Fruit fly (Drosophila melanogaster) whole organism, embryonic: ENCODE data around the gene CG17027.

ENCODE experiments used
- Adf1 ChIP-seq: fragments of 200-800 bp; sonication (Bioruptor generic); IDR thresholded peaks from 2 replicates; pipeline ENCODE4 v1.3.6; 2022; ENCODE audit warnings: missing biosample characterization, missing genetic modification characterization
- Antp ChIP-seq: fragments of 200-800 bp; sonication (Bioruptor generic); optimal IDR thresholded peaks from 3 replicates; lab custom pipeline; 2016; ENCODE audit warnings: missing biosample characterization, missing genetic modification characterization
- CG10543 ChIP-seq: fragments of 200-800 bp; sonication (Bioruptor generic); optimal IDR thresholded peaks from 3 replicates; lab custom pipeline; 2017; ENCODE audit warnings: missing biosample characterization, mild to moderate bottlenecking, missing genetic modification characterization, moderate library complexity
- CG12104 ChIP-seq: fragments of 200-800 bp; sonication (Bioruptor generic); optimal IDR thresholded peaks from 3 replicates; lab custom pipeline; 2016; ENCODE audit warnings: missing biosample characterization, missing genetic modification characterization
- CG15514 ChIP-seq: fragments of 200-800 bp; sonication (Bioruptor generic); optimal IDR thresholded peaks from 3 replicates; lab custom pipeline; 2017; ENCODE audit warnings: missing biosample characterization, missing genetic modification characterization, mild to moderate bottlenecking, moderate library complexity, missing genetic modification reagents
- CG1603 ChIP-seq: fragments of 200-800 bp; sonication (Bioruptor generic); optimal IDR thresholded peaks from 2 replicates; lab custom pipeline; 2019; ENCODE audit warnings: missing biosample characterization, mild to moderate bottlenecking, missing genetic modification characterization, moderate library complexity
- CG16863 ChIP-seq: fragments of 200-800 bp; sonication (Bioruptor generic); optimal IDR thresholded peaks from 3 replicates; lab custom pipeline; 2016; ENCODE audit warnings: missing biosample characterization, missing genetic modification characterization
- CG17802 ChIP-seq: fragments of 200-800 bp; sonication (Bioruptor generic); optimal IDR thresholded peaks from 2 replicates; lab custom pipeline; 2018; ENCODE audit warnings: missing biosample characterization, mild to moderate bottlenecking, missing genetic modification characterization, moderate library complexity
- CG3163 ChIP-seq: fragments of 200-800 bp; sonication (Bioruptor generic); optimal IDR thresholded peaks from 3 replicates; lab custom pipeline; 2016; ENCODE audit warnings: missing biosample characterization, missing genetic modification characterization
- CG34224 ChIP-seq: fragments of 200-800 bp; sonication (Bioruptor generic); IDR thresholded peaks from 3 replicates; pipeline ENCODE4 v1.3.6; 2022; ENCODE audit warnings: missing biosample characterization, missing genetic modification characterization; ENCODE audit not compliant: partially characterized antibody
- CG4328 ChIP-seq: fragments of 200-800 bp; sonication (Bioruptor generic); optimal IDR thresholded peaks from 3 replicates; lab custom pipeline; 2017; ENCODE audit warnings: missing biosample characterization, missing genetic modification reagents, missing genetic modification characterization
- CG6689 ChIP-seq: fragments of 200-800 bp; sonication (Bioruptor generic); IDR thresholded peaks from 2 replicates; pipeline ENCODE4 v1.3.6; 2022; ENCODE audit warnings: missing biosample characterization, missing genetic modification characterization
- CG7556 ChIP-seq: fragments of 200-800 bp; sonication (Bioruptor generic); optimal IDR thresholded peaks from 2 replicates; lab custom pipeline; 2017; ENCODE audit warnings: missing biosample characterization, mild to moderate bottlenecking, missing genetic modification characterization
- CG8478 ChIP-seq: fragments of >200 bp; optimal IDR thresholded peaks from 2 replicates; lab custom pipeline; 2018
- CG9609 ChIP-seq: fragments of 200-800 bp; sonication (Bioruptor generic); optimal IDR thresholded peaks from 3 replicates; lab custom pipeline; 2016; ENCODE audit warnings: missing biosample characterization, missing genetic modification characterization
- CG9932 ChIP-seq: fragments of 200-800 bp; sonication (Bioruptor generic); IDR thresholded peaks from 2 replicates; pipeline ENCODE4 v1.3.6; 2022; ENCODE audit warnings: missing biosample characterization, missing genetic modification characterization
- Dp ChIP-seq: fragments of 200-800 bp; sonication (Bioruptor generic); optimal IDR thresholded peaks from 2 replicates; lab custom pipeline; 2018; ENCODE audit warnings: missing biosample characterization, mild to moderate bottlenecking, missing genetic modification characterization, moderate library complexity
- Ets65A ChIP-seq: fragments of 200-800 bp; sonication (Bioruptor generic); peaks from one replicate; lab custom pipeline; 2016; ENCODE audit warnings: missing biosample characterization, missing genetic modification characterization
- H15 ChIP-seq: fragments of 200-800 bp; sonication (Bioruptor generic); IDR thresholded peaks from 3 replicates; pipeline ENCODE4 v1.3.6; 2022; ENCODE audit warnings: missing biosample characterization, missing genetic modification characterization
- Taf1 ChIP-seq: fragments of 200-800 bp; sonication (Bioruptor generic); IDR thresholded peaks from 2 replicates; pipeline ENCODE4 v1.3.6; 2022; ENCODE audit warnings: missing biosample characterization, missing genetic modification characterization
- Trl ChIP-seq, 3 experiments: fragments of >200 bp in 2 of 3; fragments of 200-800 bp in 1 of 3; sonication (Bioruptor generic) in 1 of 3; optimal IDR thresholded peaks; 2 replicates in 1 of 3; 3 replicates in 2 of 3; lab custom pipeline; 2016 to 2017; ENCODE audit warnings: missing biosample characterization in 1 of 3, missing genetic modification characterization in 1 of 3
- Xrp1 ChIP-seq: fragments of 200-800 bp; sonication (Bioruptor generic); IDR thresholded peaks from 2 replicates; pipeline ENCODE4 v1.3.6; 2022; ENCODE audit warnings: missing biosample characterization, missing genetic modification characterization
- caup ChIP-seq: fragments of 200-800 bp; sonication (Bioruptor generic); optimal IDR thresholded peaks from 3 replicates; lab custom pipeline; 2017; ENCODE audit warnings: missing biosample characterization, mild to moderate bottlenecking, missing genetic modification characterization, moderate library complexity; ENCODE audit not compliant: severe bottlenecking
- cg ChIP-seq: fragments of 200-800 bp; sonication (Bioruptor generic); optimal IDR thresholded peaks from 3 replicates; lab custom pipeline; 2019; ENCODE audit warnings: missing biosample characterization, mild to moderate bottlenecking, missing genetic modification characterization, moderate library complexity
- cwo ChIP-seq: fragments of 200-800 bp; sonication (Bioruptor generic); optimal IDR thresholded peaks from 3 replicates; lab custom pipeline; 2017; ENCODE audit warnings: missing biosample characterization, missing genetic modification characterization, mild to moderate bottlenecking, moderate library complexity, missing genetic modification reagents
- emc ChIP-seq: fragments of 200-800 bp; sonication (Bioruptor generic); optimal IDR thresholded peaks from 2 replicates; lab custom pipeline; 2016; ENCODE audit warnings: missing biosample characterization, missing genetic modification characterization
- ken ChIP-seq: fragments of 200-800 bp; sonication (Bioruptor generic); IDR thresholded peaks from 3 replicates; pipeline ENCODE4 v1.3.6; 2022; ENCODE audit warnings: missing biosample characterization, missing genetic modification characterization
- kni ChIP-seq: fragments of 200-800 bp; sonication (Bioruptor generic); optimal IDR thresholded peaks from 3 replicates; lab custom pipeline; 2017; ENCODE audit warnings: mild to moderate bottlenecking, missing biosample characterization, missing genetic modification reagents, missing genetic modification characterization
- knrl ChIP-seq: fragments of 200-800 bp; sonication (Bioruptor generic); IDR thresholded peaks from 3 replicates; pipeline ENCODE4 v1.3.6; 2022; ENCODE audit warnings: missing biosample characterization, missing genetic modification characterization; ENCODE audit not compliant: partially characterized antibody
- otp ChIP-seq: fragments of 200-800 bp; sonication (Bioruptor generic); IDR thresholded peaks from 3 replicates; pipeline ENCODE4, ENCODE4 v1.3.6; 2022; ENCODE audit warnings: missing biosample characterization, missing genetic modification characterization
- pan ChIP-seq, 4 experiments: fragments of >200 bp in 3 of 4; fragments of 200-800 bp in 1 of 4; sonication (Bioruptor generic) in 1 of 4; optimal IDR thresholded peaks in 3 of 4; IDR thresholded peaks in 1 of 4; 2 replicates each; pipeline versions ENCODE4 v1.3.6 to Lab custom; 2017 to 2022; ENCODE audit warnings: missing biosample characterization in 2 of 4, missing genetic modification characterization in 2 of 4, mixed read lengths in 1 of 4
- psq ChIP-seq: fragments of 200-800 bp; sonication (Bioruptor generic); optimal IDR thresholded peaks from 2 replicates; lab custom pipeline; 2017; ENCODE audit warnings: missing biosample characterization, missing genetic modification characterization
- schlank ChIP-seq: fragments of 200-800 bp; sonication (Bioruptor generic); optimal IDR thresholded peaks from 2 replicates; lab custom pipeline; 2018; ENCODE audit warnings: missing biosample characterization, mild to moderate bottlenecking, missing genetic modification characterization
- sd ChIP-seq: fragments of 200-800 bp; sonication (Bioruptor generic); optimal IDR thresholded peaks from 3 replicates; lab custom pipeline; 2018; ENCODE audit warnings: missing biosample characterization, mild to moderate bottlenecking, missing genetic modification characterization, moderate library complexity
- slbo ChIP-seq: fragments of 200-800 bp; sonication (Bioruptor generic); IDR thresholded peaks from 2 replicates; pipeline ENCODE4 v1.3.6; 2022; ENCODE audit warnings: missing biosample characterization, missing genetic modification characterization
- sqz ChIP-seq: fragments of 200-800 bp; sonication (Bioruptor generic); optimal IDR thresholded peaks from 3 replicates; lab custom pipeline; 2018; ENCODE audit warnings: missing biosample characterization, mild to moderate bottlenecking, missing genetic modification characterization
- tll ChIP-seq, 2 experiments: fragments of 200-800 bp in 1 of 2; fragments of >200 bp in 1 of 2; sonication (Bioruptor generic) in 1 of 2; optimal IDR thresholded peaks; 2 replicates each; lab custom pipeline; 2017 to 2019; ENCODE audit warnings: missing biosample characterization in 2 of 2, missing genetic modification characterization in 2 of 2, mild to moderate bottlenecking in 1 of 2, moderate library complexity in 1 of 2
- tup ChIP-seq: fragments of 200-800 bp; sonication (Bioruptor generic); optimal IDR thresholded peaks from 2 replicates; lab custom pipeline; 2016; ENCODE audit warnings: missing biosample characterization, mild to moderate bottlenecking, missing genetic modification characterization, moderate library complexity
- yki ChIP-seq: fragments of >200 bp; optimal IDR thresholded peaks from 3 replicates; lab custom pipeline; 2018
- z ChIP-seq: fragments of 200-800 bp; sonication (Bioruptor generic); IDR thresholded peaks from 3 replicates; pipeline ENCODE4 v1.3.6; 2022; ENCODE audit warnings: missing biosample characterization, missing genetic modification characterization

The CG17027 gene

DNA sequence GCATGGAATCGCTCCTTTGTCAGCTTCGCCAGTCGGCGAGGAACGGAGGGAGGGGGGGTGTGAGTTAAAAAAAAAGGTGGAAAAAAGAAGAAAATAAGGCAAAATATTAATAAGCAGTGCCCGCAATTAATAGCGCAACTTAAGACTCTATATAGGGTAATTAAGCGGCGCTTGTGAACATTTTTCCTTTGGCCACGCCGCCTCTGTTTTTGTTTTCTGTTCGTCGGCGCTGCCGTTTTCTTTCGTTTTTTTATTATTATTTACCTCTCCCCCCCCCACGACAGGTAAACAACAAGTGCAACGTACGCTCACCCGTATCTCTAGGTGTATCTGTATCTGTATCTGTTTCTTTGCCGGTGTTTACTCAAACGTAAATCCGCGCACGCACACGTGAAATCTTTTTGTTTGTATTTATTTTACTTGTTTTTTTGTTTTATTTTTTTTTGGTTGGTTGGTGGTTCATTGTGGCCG is 47.3 kb downstream of the CG17027 start (continued):
- TF ChIP-seq tll (GFP tag; optimal IDR thresholded peaks at IDR 0.05; lab: Kevin White, UChicago) (peak in 1 of 2 experiments; percentile 40), Taf1 (no peak), CG16863 (GFP tag; lab: Kevin White, UChicago) (peak; percentile 1), CG9932 (GFP tag; lab: Robert Waterston, UW) (peak; percentile 50), otp (GFP tag; lab: Robert Waterston, UW) (0 out of 3 replicates have a peak, but pooled peaks have one; percentile 11), CG7556 (GFP tag; lab: Kevin White, UChicago) (no peak), tup (GFP tag; lab: Kevin White, UChicago) (no peak), emc (GFP tag; lab: Kevin White, UChicago) (no peak), Xrp1 (GFP tag; lab: Robert Waterston, UW) (peak; percentile 63), CG8478 (lab: Kevin White, UChicago) (no peak), Ets65A (GFP tag; lab: Kevin White, UChicago) (peak; percentile 79), Adf1 (GFP tag; lab: Robert Waterston, UW) (no peak), slbo (peak; percentile 68), CG9609 (GFP tag; lab: Kevin White, UChicago) (no peak), knrl (no peak), CG6689 (GFP tag; lab: Robert Waterston, UW) (0 out of 2 replicates have a peak, but pooled peaks have one; percentile 34), CG12104 (GFP tag; lab: Kevin White, UChicago) (peak; percentile 73), schlank (tag; lab: Kevin White, UChicago) (no peak), H15 (GFP tag; lab: Robert Waterston, UW) (0 out of 3 replicates have a peak, but pooled peaks have one; percentile 24), CG4328 (GFP tag; lab: Kevin White, UChicago) (peak; percentile 40), CG10543 (GFP tag; lab: Kevin White, UChicago) (peak; percentile 76), CG1603 (tag; lab: Kevin White, UChicago) (no peak), Dp (GFP tag; lab: Kevin White, UChicago) (no peak), caup (GFP tag; lab: Kevin White, UChicago) (peak; percentile 35)

DNA sequence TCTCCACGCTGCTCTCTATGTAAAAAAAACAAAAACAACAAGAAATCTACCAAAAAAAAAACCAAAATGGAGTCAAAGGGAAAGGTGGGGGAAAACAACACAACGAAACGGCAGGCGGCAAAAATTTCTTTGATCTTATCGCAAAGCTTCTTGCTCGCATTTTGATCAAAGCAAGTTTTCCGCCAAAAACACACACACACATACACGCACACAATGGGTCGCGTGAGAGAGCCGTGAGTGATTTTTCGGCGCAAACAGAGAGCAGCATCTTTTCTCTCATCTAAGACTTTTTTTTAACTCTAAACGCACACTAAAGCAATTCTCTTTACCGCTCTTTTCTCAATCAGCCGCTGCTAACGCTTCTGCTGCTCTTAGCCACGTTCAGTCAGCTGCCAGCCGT is 49.0 kb downstream of the CG17027 start:
- TF ChIP-seq cg (GFP tag; lab: Kevin White, UChicago) (peak; percentile 58), sqz (GFP tag; lab: Kevin White, UChicago) (peak; percentile 63), CG34224 (GFP tag; lab: Robert Waterston, UW) (no peak), CG17802 (tag; lab: Kevin White, UChicago) (no peak), Trl (optimal IDR thresholded peaks at IDR 0.05; lab: Kevin White, UChicago) (peak; percentile 75 to 78), Trl (GFP tag; optimal IDR thresholded peaks at IDR 0.05; lab: Kevin White, UChicago) (no peak), pan (optimal IDR thresholded peaks at IDR 0.05; lab: Kevin White, UChicago) (no peak), pan (GFP tag; optimal IDR thresholded peaks at IDR 0.05 in 1 of 2, IDR thresholded peaks at IDR 0.05 in 1 of 2) (peak in 1 of 2 experiments; percentile 81), z (0 out of 3 replicates have a peak, but pooled peaks have one; percentile 26), psq (GFP tag; lab: Kevin White, UChicago) (no peak), kni (GFP tag; lab: Kevin White, UChicago) (peak; percentile 1), ken (no peak), CG15514 (GFP tag; lab: Kevin White, UChicago) (no peak), CG3163 (GFP tag; lab: Kevin White, UChicago) (peak; percentile 22), yki (lab: Kevin White, UChicago) (peak; percentile 43), sd (tag; lab: Kevin White, UChicago) (peak; percentile 37), Antp (no peak), cwo (GFP tag; lab: Kevin White, UChicago) (peak; percentile 20), caup (GFP tag; lab: Kevin White, UChicago) (peak; percentile 13)
